Fruit fly (Drosophila melanogaster) whole organism, prepupa: ENCODE measurements around the gene FeCH.
A peak's percentile ranks its signal among the peaks of the same experiment; 100 is the strongest.

ENCODE experiments used
- CG10669 ChIP-seq: fragments of 200-800 bp; sonication (Bioruptor generic); optimal IDR thresholded peaks from 3 replicates; lab custom pipeline; 2018; ENCODE audit warnings: missing biosample characterization, mild to moderate bottlenecking, missing genetic modification characterization, moderate library complexity
- CG15336 ChIP-seq: fragments of 200-800 bp; sonication (Bioruptor generic); IDR thresholded peaks from 2 replicates; pipeline ENCODE4 v1.3.6; 2022; ENCODE audit warnings: missing biosample characterization, missing genetic modification characterization
- CG16779 ChIP-seq: fragments of 200-800 bp; sonication (Bioruptor generic); optimal IDR thresholded peaks from 3 replicates; lab custom pipeline; 2017; ENCODE audit warnings: missing biosample characterization, mild to moderate bottlenecking, missing genetic modification characterization
- CG3032 ChIP-seq: fragments of 200-800 bp; optimal IDR thresholded peaks from 2 replicates; lab custom pipeline; 2019; ENCODE audit warnings: missing biosample characterization, mild to moderate bottlenecking, missing genetic modification characterization, moderate library complexity
- CG31627 ChIP-seq: fragments of 200-800 bp; sonication (Bioruptor generic); optimal IDR thresholded peaks from 3 replicates; lab custom pipeline; 2016; ENCODE audit warnings: missing biosample characterization, missing genetic modification characterization
- CG34406 ChIP-seq: fragments of 200-800 bp; sonication (Bioruptor generic); optimal IDR thresholded peaks from 3 replicates; lab custom pipeline; 2016; ENCODE audit warnings: missing biosample characterization, missing genetic modification characterization
- CG6163 ChIP-seq: fragments of 200-800 bp; sonication (Bioruptor generic); IDR thresholded peaks from 3 replicates; pipeline ENCODE4 v1.3.6; 2022; ENCODE audit warnings: missing biosample characterization, missing genetic modification characterization
- CG6276 ChIP-seq: fragments of 200-800 bp; sonication (Bioruptor generic); optimal IDR thresholded peaks from 2 replicates; lab custom pipeline; 2017; ENCODE audit warnings: missing biosample characterization, mild to moderate bottlenecking, missing genetic modification characterization
- CG6808 ChIP-seq: fragments of 200-800 bp; sonication (Bioruptor generic); optimal IDR thresholded peaks from 3 replicates; lab custom pipeline; 2017; ENCODE audit warnings: missing biosample characterization, missing genetic modification characterization, mild to moderate bottlenecking, moderate library complexity, missing genetic modification reagents
- CG8119 ChIP-seq: fragments of 200-800 bp; sonication (Bioruptor generic); IDR thresholded peaks from 3 replicates; pipeline ENCODE4 v1.3.6; 2022; ENCODE audit warnings: missing biosample characterization, missing genetic modification characterization
- CG8319 ChIP-seq: fragments of 200-800 bp; sonication (Bioruptor generic); optimal IDR thresholded peaks from 3 replicates; lab custom pipeline; 2016; ENCODE audit warnings: missing biosample characterization, missing genetic modification characterization
- CG8632 ChIP-seq: fragments of 200-800 bp; sonication (Bioruptor generic); optimal IDR thresholded peaks from 3 replicates; lab custom pipeline; 2016; ENCODE audit warnings: missing biosample characterization, missing genetic modification characterization
- CG9139 ChIP-seq: fragments of 200-800 bp; sonication (Bioruptor generic); optimal IDR thresholded peaks from 3 replicates; lab custom pipeline; 2017; ENCODE audit warnings: missing biosample characterization, mild to moderate bottlenecking, missing genetic modification characterization
- Eip75B ChIP-seq: fragments of 200-800 bp; sonication (Bioruptor generic); optimal IDR thresholded peaks from 3 replicates; lab custom pipeline; 2016; ENCODE audit warnings: missing biosample characterization, missing genetic modification characterization
- Eip78C ChIP-seq: fragments of 200-800 bp; sonication (Bioruptor generic); peaks from one replicate; lab custom pipeline; 2016; ENCODE audit warnings: missing biosample characterization, missing genetic modification characterization
- Ets21C ChIP-seq: fragments of 200-800 bp; sonication (Bioruptor generic); optimal IDR thresholded peaks from 3 replicates; lab custom pipeline; 2016; ENCODE audit warnings: missing biosample characterization, missing genetic modification characterization
- Gug ChIP-seq: fragments of 200-800 bp; sonication (Bioruptor generic); IDR thresholded peaks from 2 replicates; pipeline ENCODE4 v1.3.6; 2022; ENCODE audit warnings: missing biosample characterization, missing genetic modification characterization
- Hr38 ChIP-seq: sonication (Bioruptor generic); optimal IDR thresholded peaks from 2 replicates; lab custom pipeline; 2016; ENCODE audit warnings: missing biosample characterization, missing genetic modification characterization
- Hr39 ChIP-seq: fragments of 200-800 bp; sonication (Bioruptor generic); optimal IDR thresholded peaks from 2 replicates; lab custom pipeline; 2016; ENCODE audit warnings: missing biosample characterization, missing genetic modification characterization
- Hr4 ChIP-seq: fragments of 200-800 bp; sonication (Bioruptor generic); optimal IDR thresholded peaks from 3 replicates; lab custom pipeline; 2016; ENCODE audit warnings: missing biosample characterization, missing genetic modification characterization
- Smox ChIP-seq: fragments of 200-800 bp; sonication (Bioruptor generic); optimal IDR thresholded peaks from 3 replicates; lab custom pipeline; 2016; ENCODE audit warnings: missing biosample characterization, missing genetic modification characterization
- Sox102F ChIP-seq: fragments of 200-800 bp; sonication (Bioruptor generic); optimal IDR thresholded peaks from 2 replicates; lab custom pipeline; 2016; ENCODE audit warnings: missing biosample characterization, mild to moderate bottlenecking, missing genetic modification characterization
- Sox14 ChIP-seq: fragments of 200-800 bp; sonication (Bioruptor generic); optimal IDR thresholded peaks from 3 replicates; lab custom pipeline; 2016; ENCODE audit warnings: missing biosample characterization, missing genetic modification characterization
- Sox15 ChIP-seq: fragments of 200-800 bp; sonication (Bioruptor generic); optimal IDR thresholded peaks from 3 replicates; lab custom pipeline; 2016; ENCODE audit warnings: missing biosample characterization, missing genetic modification characterization
- achi ChIP-seq: fragments of 200-800 bp; sonication (Bioruptor generic); optimal IDR thresholded peaks from 3 replicates; lab custom pipeline; 2016; ENCODE audit warnings: missing biosample characterization, missing genetic modification characterization
- acj6 ChIP-seq: fragments of 200-800 bp; sonication (Bioruptor generic); optimal IDR thresholded peaks from 3 replicates; lab custom pipeline; 2016; ENCODE audit warnings: missing biosample characterization, missing genetic modification characterization
- cyc ChIP-seq: fragments of 200-800 bp; sonication (Bioruptor generic); optimal IDR thresholded peaks from 3 replicates; lab custom pipeline; 2016; ENCODE audit warnings: missing biosample characterization, missing genetic modification characterization
- dac ChIP-seq: fragments of 200-800 bp; sonication (Bioruptor generic); optimal IDR thresholded peaks from 2 replicates; lab custom pipeline; 2017; ENCODE audit warnings: missing biosample characterization, mild to moderate bottlenecking, missing genetic modification characterization
- eg ChIP-seq: fragments of 200-800 bp; sonication (Bioruptor generic); IDR thresholded peaks from 3 replicates; pipeline ENCODE4 v1.3.6; 2022; ENCODE audit warnings: missing biosample characterization, missing genetic modification characterization
- esn ChIP-seq: fragments of 200-800 bp; sonication (Bioruptor generic); optimal IDR thresholded peaks from 2 replicates; lab custom pipeline; 2016; ENCODE audit warnings: missing biosample characterization, mild to moderate bottlenecking, missing genetic modification characterization, moderate library complexity
- fd59A ChIP-seq: fragments of 200-800 bp; sonication (Bioruptor generic); optimal IDR thresholded peaks from 2 replicates; lab custom pipeline; 2017; ENCODE audit warnings: missing biosample characterization, mild to moderate bottlenecking, missing genetic modification characterization, missing genetic modification reagents
- fd85E ChIP-seq: fragments of 200-800 bp; sonication (Bioruptor generic); optimal IDR thresholded peaks from 3 replicates; lab custom pipeline; 2016; ENCODE audit warnings: missing biosample characterization, missing genetic modification characterization
- lz ChIP-seq: fragments of 200-800 bp; sonication (Bioruptor generic); optimal IDR thresholded peaks from 3 replicates; lab custom pipeline; 2016; ENCODE audit warnings: missing biosample characterization, missing genetic modification characterization
- net ChIP-seq: fragments of 200-800 bp; sonication (Bioruptor generic); optimal IDR thresholded peaks from 3 replicates; lab custom pipeline; 2016; ENCODE audit warnings: missing biosample characterization, missing genetic modification characterization
- salr ChIP-seq, 2 experiments: fragments of 200-800 bp; sonication (Bioruptor generic); optimal IDR thresholded peaks; 3 replicates each; lab custom pipeline; 2016 to 2018; ENCODE audit warnings: missing biosample characterization in 2 of 2, missing genetic modification characterization in 2 of 2, mild to moderate bottlenecking in 1 of 2
- ss ChIP-seq, 2 experiments: fragments of 200-800 bp; sonication (Bioruptor generic); optimal IDR thresholded peaks; 2 replicates in 1 of 2; 3 replicates in 1 of 2; lab custom pipeline; 2017 to 2018; ENCODE audit warnings: mild to moderate bottlenecking in 2 of 2, missing biosample characterization in 2 of 2, missing genetic modification characterization in 2 of 2, moderate library complexity in 1 of 2
- svp ChIP-seq: fragments of 200-800 bp; sonication (Bioruptor generic); peaks from one replicate; lab custom pipeline; 2016; ENCODE audit warnings: missing biosample characterization, missing genetic modification characterization
- topi ChIP-seq: fragments of 200-800 bp; sonication (Bioruptor generic); optimal IDR thresholded peaks from 3 replicates; lab custom pipeline; 2016; ENCODE audit warnings: missing biosample characterization, missing genetic modification characterization
- vri ChIP-seq: fragments of 200-800 bp; sonication (Bioruptor generic); optimal IDR thresholded peaks from 3 replicates; lab custom pipeline; 2016; ENCODE audit warnings: missing biosample characterization, mild to moderate bottlenecking, missing genetic modification characterization

Gene FeCH

DNA sequence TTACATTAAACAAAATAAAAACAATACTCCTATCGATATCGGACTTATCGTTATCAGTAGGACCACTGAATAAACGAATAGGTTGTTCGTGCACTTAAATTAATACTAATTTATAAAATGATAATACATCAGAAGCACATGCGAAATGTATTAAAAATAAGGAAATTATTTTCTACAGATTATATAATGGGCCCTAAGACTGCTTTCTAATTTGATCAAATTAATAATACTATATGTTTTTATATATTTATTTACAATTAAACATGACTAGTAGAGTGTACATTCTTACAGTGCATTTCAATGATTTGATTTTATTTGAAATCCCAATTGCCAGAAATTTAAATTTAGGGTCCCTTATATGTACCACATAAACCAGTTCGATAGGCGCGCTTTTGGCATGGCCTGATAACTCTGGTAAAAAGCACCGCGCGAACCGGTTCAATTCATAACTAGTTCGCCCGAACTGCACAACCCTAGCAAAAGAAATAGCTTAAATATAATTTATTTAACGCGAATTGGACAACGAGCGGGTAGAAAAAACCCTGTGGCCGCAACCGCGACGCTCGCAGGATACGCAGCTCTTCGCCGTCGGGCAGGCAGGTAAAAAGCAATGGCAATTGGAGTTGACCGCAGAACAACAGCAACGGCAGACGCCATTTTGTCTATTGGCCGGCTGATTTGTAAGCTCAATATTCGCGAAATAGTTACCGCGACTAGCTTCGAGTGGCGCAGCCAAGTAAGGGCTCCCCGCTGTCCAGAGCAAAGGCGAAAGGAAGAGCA is 35.3 kb downstream of the FeCH start, which contains the start of the genes CG2126 and faf (continued):
- TF ChIP-seq CG10669 (GFP tag; lab: Kevin White, UChicago) (no peak), acj6 (GFP tag; lab: Kevin White, UChicago) (peak; percentile 68), dac (GFP tag; lab: Kevin White, UChicago) (no peak), CG9139 (GFP tag; lab: Kevin White, UChicago) (no peak), Gug (GFP tag; lab: Robert Waterston, UW) (peak; percentile 63), lz (peak; percentile 60), net (GFP tag; lab: Kevin White, UChicago) (peak; percentile 64), CG16779 (tag; lab: Kevin White, UChicago) (no peak), Hr39 (GFP tag; lab: Kevin White, UChicago) (no peak), salr (GFP tag; optimal IDR thresholded peaks at IDR 0.05; lab: Kevin White, UChicago) (no peak), Smox (GFP tag; lab: Kevin White, UChicago) (no peak), Ets21C (GFP tag; lab: Kevin White, UChicago) (no peak), CG8319 (GFP tag; lab: Kevin White, UChicago) (no peak), CG6276 (GFP tag; lab: Kevin White, UChicago) (no peak), CG34406 (peak; percentile 56), Sox15 (GFP tag; lab: Kevin White, UChicago) (peak; percentile 55), Sox102F (GFP tag; lab: Kevin White, UChicago) (no peak), Hr38 (no peak), eg (peak; percentile 75), CG15336 (GFP tag; lab: Robert Waterston, UW) (peak; percentile 58), CG8119 (GFP tag; lab: Robert Waterston, UW) (peak; percentile 72; the same call in 1 of the 3 replicates), Eip75B (no peak), esn (GFP tag; lab: Kevin White, UChicago) (peak; percentile 68), achi (GFP tag; lab: Kevin White, UChicago) (no peak)

DNA sequence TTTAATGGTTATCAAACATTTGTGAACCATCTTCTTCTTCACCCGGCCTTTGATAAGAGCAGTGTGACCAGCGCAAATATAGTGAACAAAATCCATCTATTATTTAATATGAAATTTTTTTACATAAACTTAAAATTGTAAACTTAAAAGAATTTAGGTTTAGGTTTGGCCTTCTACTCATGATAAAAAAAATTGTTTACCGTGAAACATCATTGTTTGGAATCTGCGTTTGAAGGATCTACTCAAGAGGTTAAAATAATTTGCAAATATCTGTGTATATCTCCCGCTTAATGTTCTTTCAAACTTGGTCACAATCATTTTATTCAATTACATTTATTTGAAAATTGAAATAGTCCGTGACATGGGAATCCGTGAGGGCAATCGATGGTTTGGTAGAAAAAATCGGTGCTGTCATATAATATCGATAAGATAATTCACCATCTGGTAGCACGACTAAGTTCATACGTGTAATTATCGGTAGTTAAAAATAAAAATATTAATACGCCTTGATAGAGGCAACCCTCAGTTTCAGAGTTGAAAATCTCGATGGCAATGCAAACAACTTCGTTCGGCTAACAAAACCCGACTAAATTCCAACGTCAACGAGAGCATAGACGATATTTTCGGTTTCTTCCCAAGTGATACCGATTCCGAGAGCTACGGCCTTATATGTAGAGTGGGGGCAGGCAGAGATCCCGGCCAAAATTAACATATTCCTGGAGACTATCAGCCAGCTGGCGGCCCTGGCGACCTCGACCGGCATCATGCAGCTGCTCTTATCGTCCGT is 40.1 kb downstream of the FeCH start, which contains the start of the genes betaGlu and sip3:
betaGlu (minus strand) TSS at position 59 of the 787 bp plus-strand sequence.
sip3 (plus strand) TSS at position 430 of the 787 bp plus-strand sequence.
- TF ChIP-seq Hr4 (GFP tag; lab: Kevin White, UChicago): peak; percentile 14
- peak; percentile 1 for TF ChIP-seq acj6 (GFP tag; lab: Kevin White, UChicago)
- TF ChIP-seq Sox14 (GFP tag; lab: Kevin White, UChicago): peak; percentile 40
- TF ChIP-seq esn (GFP tag; lab: Kevin White, UChicago): peak; percentile 48
- peak; percentile 6 for TF ChIP-seq CG3032 (tag; lab: Kevin White, UChicago)
- no peak for TF ChIP-seq Sox102F (GFP tag; lab: Kevin White, UChicago)
- TF ChIP-seq topi: peak; percentile 33
- TF ChIP-seq Eip75B: peak; percentile 18
- no peak for TF ChIP-seq CG6163 (GFP tag; lab: Robert Waterston, UW)
- peak; percentile 26 for TF ChIP-seq CG31627 (GFP tag; lab: Kevin White, UChicago)
- no peak for TF ChIP-seq fd59A (GFP tag; lab: Kevin White, UChicago)
- TF ChIP-seq CG6808 (GFP tag; lab: Kevin White, UChicago): no peak
- no peak for TF ChIP-seq fd85E
- TF ChIP-seq Hr39 (GFP tag; lab: Kevin White, UChicago): peak; percentile 21
- TF ChIP-seq Ets21C (GFP tag; lab: Kevin White, UChicago): no peak
- TF ChIP-seq achi (GFP tag; lab: Kevin White, UChicago): peak; percentile 61
- TF ChIP-seq vri (GFP tag; lab: Kevin White, UChicago): peak; percentile 74
- TF ChIP-seq ss (GFP tag; optimal IDR thresholded peaks at IDR 0.05; lab: Kevin White, UChicago): peak in 1 of 2 experiments; percentile 4
- TF ChIP-seq svp (GFP tag; lab: Kevin White, UChicago): peak; percentile 90
- peak; percentile 12 for TF ChIP-seq cyc (GFP tag; lab: Kevin White, UChicago)
- no peak for TF ChIP-seq CG8632 (GFP tag; lab: Kevin White, UChicago)
- peak; percentile 82 for TF ChIP-seq Eip78C (GFP tag; lab: Kevin White, UChicago)
- TF ChIP-seq, all 60 proteins: peak for 15
